Worm (Caenorhabditis elegans): ENCODE results near the gene cdh-9.

- TF ChIP-seq him-1 (tag; optimal IDR thresholded peaks at IDR 0.05) (no peak), W03F9.2 (tag; optimal IDR thresholded peaks at IDR 0.05) (no peak)
These were observed 671 bp downstream of the cdh-9 start for ce11 chrX:16595522-16596282.
